Worm (Caenorhabditis elegans) whole organism, L3 larva: ENCODE results near the gene C03A3.2.

Experiments
- aly-2 ChIP-seq: fragments of 150-350 bp; optimal IDR thresholded peaks from 2 replicates; lab custom pipeline; 2014; ENCODE audit warnings: missing biosample characterization, missing genetic modification characterization
- ama-1 ChIP-seq: fragments of 150-350 bp; optimal IDR thresholded peaks from 2 replicates; lab custom pipeline; 2018
- egl-27 ChIP-seq: sonication (generic microtip); optimal IDR thresholded peaks from 4 replicates; lab custom pipeline; 2017; ENCODE audit warnings: missing biosample characterization, missing genetic modification reagents, missing genetic modification characterization
- egl-5 ChIP-seq: fragments of 150-350 bp; optimal IDR thresholded peaks from 2 replicates; lab custom pipeline; 2017; ENCODE audit warnings: missing biosample characterization, missing genetic modification reagents, missing genetic modification characterization, inconsistent platforms
- elt-3 ChIP-seq, 3 experiments: fragments of 150-350 bp in 1 of 3; sonication (generic microtip) in 2 of 3; optimal IDR thresholded peaks; 2 replicates in 2 of 3; 4 replicates in 1 of 3; lab custom pipeline; 2014 to 2017; ENCODE audit warnings: missing biosample characterization in 3 of 3, missing genetic modification characterization in 3 of 3
- fos-1 ChIP-seq: fragments of 150-350 bp; optimal IDR thresholded peaks from 2 replicates; lab custom pipeline; 2014; ENCODE audit warnings: missing biosample characterization, missing genetic modification characterization
- lin-39 ChIP-seq: fragments of 150-350 bp; optimal IDR thresholded peaks from 2 replicates; lab custom pipeline; 2018; ENCODE audit warnings: missing biosample characterization, missing genetic modification reagents, missing genetic modification characterization
- lsy-12 ChIP-seq: sonication (generic microtip); optimal IDR thresholded peaks from 2 replicates; lab custom pipeline; 2016; ENCODE audit warnings: mild to moderate bottlenecking, missing genetic modification characterization, missing compliant biosample characterization
- mdl-1 ChIP-seq: fragments of 150-350 bp; optimal IDR thresholded peaks from 2 replicates; lab custom pipeline; 2014; ENCODE audit warnings: missing biosample characterization, missing genetic modification characterization
- nhr-12 ChIP-seq: fragments of 150-350 bp; optimal IDR thresholded peaks from 2 replicates; lab custom pipeline; 2014; ENCODE audit warnings: missing biosample characterization, missing genetic modification characterization
- nhr-25 ChIP-seq: sonication (generic microtip); optimal IDR thresholded peaks from 2 replicates; lab custom pipeline; 2017; ENCODE audit warnings: missing biosample characterization, missing genetic modification characterization
- pha-4 ChIP-seq: fragments of 150-350 bp; optimal IDR thresholded peaks from 2 replicates; lab custom pipeline; 2014; ENCODE audit warnings: missing biosample characterization, missing genetic modification reagents, missing genetic modification characterization
- ztf-11 ChIP-seq: fragments of 150-350 bp; optimal IDR thresholded peaks from 2 replicates; lab custom pipeline; 2014; ENCODE audit warnings: missing biosample characterization, missing genetic modification characterization
- ztf-4 ChIP-seq: fragments of 150-350 bp; optimal IDR thresholded peaks from 2 replicates; lab custom pipeline; 2014; ENCODE audit warnings: missing biosample characterization, missing genetic modification characterization

- no peak for TF ChIP-seq aly-2 (tag; lab: Kevin White, UChicago)
- no peak for TF ChIP-seq elt-3 (tag; optimal IDR thresholded peaks at IDR 0.05; lab: Kevin White, UChicago)
- TF ChIP-seq nhr-12: no peak
- TF ChIP-seq mdl-1 (tag; lab: Kevin White, UChicago): no peak
- no peak for TF ChIP-seq fos-1
- no peak for TF ChIP-seq ama-1 (lab: Kevin White, UChicago)
- no peak for TF ChIP-seq egl-27 (tag; lab: Kevin White, UChicago)
- TF ChIP-seq ztf-4 (tag; lab: Kevin White, UChicago): no peak
- no peak for TF ChIP-seq nhr-25
- no peak for TF ChIP-seq pha-4 (tag; lab: Kevin White, UChicago)
- TF ChIP-seq ztf-11: no peak
- no peak for TF ChIP-seq egl-5
- no peak for TF ChIP-seq lsy-12 (tag; lab: Kevin White, UChicago)
- no peak for TF ChIP-seq lin-39
These were observed 27.9 kb downstream of the C03A3.2 start for ce11 chrX:11290528-11290927.
